Fruit fly (Drosophila melanogaster): ENCODE results near the gene UbcE2M.
"Not testable (repeated sequence)": the region's sequence is repeated elsewhere in the genome, so short reads cannot be mapped to it uniquely, and the experiment has no call there.

Gene UbcE2M

DNA sequence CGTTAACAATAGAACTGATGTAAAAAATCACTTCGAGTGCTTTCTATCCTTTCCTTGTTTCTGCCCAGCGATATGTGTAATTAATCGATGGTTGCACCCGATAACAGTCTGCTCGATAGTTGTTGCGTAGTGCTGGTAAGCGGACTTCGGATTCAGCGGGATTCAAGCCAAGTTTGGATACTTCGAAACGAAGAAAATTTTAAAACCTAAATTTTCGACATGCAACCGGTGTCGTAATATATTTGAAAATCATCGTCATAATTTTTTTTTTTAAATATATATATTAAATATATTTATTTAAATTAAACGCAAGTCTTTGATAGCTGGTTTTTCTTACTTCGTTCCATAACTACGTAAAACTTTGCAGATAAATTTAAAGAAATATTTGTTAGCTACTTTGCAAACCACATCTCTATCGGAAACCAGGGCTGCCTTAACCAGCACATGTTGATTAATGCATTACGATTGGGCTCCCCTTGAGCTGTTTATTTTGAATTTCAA, at the start of gene UbcE2M, which contains the start of gene Dhps:
TSS of gene UbcE2M (minus strand) at position 209 of the 501 bp plus-strand sequence.
TSS of gene Dhps (plus strand) at position 429 of the 501 bp plus-strand sequence.
- TF ChIP-seq CTCF (optimal IDR thresholded peaks at IDR 0.05): no peak
- TF ChIP-seq CG8478 (optimal IDR thresholded peaks at IDR 0.05): no peak

DNA sequence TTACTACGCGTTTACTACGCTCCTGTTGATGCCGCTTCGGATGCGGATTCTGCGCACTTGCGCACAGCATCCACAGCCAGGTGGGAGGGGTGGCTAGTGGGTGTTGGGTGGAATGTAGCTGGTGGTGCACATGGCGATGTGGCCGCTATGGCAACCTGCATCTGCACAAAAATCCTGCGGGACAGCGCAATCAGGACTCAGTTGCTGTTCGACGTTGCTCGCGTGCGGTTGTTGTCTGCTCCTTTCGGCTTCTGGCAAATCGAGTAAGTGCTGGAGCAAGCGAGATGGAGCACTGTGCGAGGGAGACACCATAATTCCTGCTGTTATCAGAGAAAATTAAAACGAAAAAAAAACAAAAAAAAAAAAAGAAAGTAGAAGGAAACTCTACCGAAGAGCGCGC, 43.1 kb upstream of the UbcE2M start:
- TF ChIP-seq CTCF (optimal IDR thresholded peaks at IDR 0.05) (no peak), CG8478 (optimal IDR thresholded peaks at IDR 0.05) (no peak)

DNA sequence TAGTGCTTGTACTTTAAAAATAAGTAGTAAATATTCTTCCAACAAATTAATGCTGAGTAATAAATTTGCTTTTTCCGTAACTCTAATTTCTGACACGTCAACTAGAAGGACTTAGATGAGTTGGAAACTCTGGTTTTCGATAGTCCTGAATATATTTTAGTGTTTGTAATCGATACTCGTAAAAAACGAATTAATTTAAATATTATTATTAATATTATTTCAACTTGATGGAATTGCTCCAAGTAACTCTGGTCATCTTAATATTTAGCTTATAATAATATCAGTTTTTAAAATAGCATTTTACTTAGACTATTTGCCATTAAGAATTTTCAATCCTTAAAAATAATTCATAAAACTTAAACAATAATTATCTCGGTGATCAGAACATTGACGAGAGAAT, 42.7 kb upstream of the UbcE2M start, which contains the start of gene CG7213:
TSS of gene CG7213 (minus strand) at position 101 of the 400 bp plus-strand sequence.
- TF ChIP-seq CTCF (optimal IDR thresholded peaks at IDR 0.05) (no peak), CG8478 (optimal IDR thresholded peaks at IDR 0.05) (no peak)

DNA sequence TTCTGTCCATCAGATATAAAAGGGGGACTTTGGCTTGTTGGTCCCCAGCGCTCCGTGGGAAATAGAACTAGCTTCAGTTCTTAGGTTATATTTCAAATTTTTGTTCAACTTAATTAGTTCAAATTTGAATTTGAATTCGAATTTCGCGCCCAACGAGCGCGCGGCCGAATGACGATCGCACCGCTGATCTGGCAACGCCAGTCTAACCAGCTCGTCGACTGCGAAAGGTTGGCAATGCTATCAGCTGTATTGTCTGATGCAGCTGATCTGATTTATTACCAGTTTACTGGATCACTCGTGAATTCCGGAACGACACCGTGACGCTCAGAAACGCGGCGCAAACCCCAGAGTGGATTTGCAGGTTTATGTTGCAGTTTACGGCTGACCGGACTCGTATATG, 40.6 kb upstream of the UbcE2M start, which contains the start of gene Dscam4:
TSS of gene Dscam4 (plus strand) at position 301 of the 400 bp plus-strand sequence.
- not testable (repeated sequence) for TF ChIP-seq CG8478, CTCF (optimal IDR thresholded peaks at IDR 0.05)

DNA sequence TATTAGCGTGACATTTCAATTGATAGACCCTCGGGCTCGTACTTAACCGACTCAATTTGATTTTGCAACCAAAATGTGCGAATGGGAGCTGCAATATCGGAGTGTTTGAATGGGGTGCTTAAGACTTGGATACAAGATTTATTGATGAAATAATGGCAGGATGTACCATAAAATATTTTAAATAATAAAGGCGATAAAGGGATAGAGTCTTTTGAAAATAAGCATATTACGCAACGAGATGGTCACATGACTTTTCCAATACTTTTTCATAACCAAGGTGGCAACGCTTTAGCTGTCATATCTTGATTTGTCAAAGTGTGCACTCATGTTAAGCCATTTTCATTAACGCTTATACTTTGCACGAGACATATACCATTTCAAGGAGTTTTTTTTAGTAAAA, 31.1 kb upstream of the UbcE2M start, which contains the start of gene eIF4E3:
TSS of gene eIF4E3 (plus strand) at position 301 of the 400 bp plus-strand sequence.
- no peak for TF ChIP-seq CG8478 (optimal IDR thresholded peaks at IDR 0.05)
- no peak for TF ChIP-seq CTCF (optimal IDR thresholded peaks at IDR 0.05)

DNA sequence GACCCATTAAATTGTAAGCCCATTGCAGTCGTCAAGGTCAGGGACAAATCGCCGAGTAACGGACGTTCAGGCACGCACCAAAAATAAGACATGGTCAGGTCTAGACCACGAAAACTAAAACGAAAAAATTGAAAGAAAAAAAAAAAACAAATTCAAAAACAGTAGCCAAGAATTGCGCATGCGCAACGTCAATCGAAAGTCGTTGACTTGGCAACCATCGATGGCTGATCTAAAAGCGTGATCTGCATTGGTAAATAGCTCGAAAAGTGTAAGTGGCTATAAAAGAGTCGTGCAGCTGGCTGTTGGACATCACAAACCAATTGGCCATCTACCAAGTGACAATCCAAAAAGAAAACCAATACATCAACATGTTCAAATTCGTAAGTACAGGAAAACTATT, 24.0 kb upstream of the UbcE2M start, which contains the start of gene CG13678:
TSS of gene CG13678 (plus strand) at position 307 of the 400 bp plus-strand sequence.
- TF ChIP-seq CTCF (optimal IDR thresholded peaks at IDR 0.05): no peak
- no peak for TF ChIP-seq CG8478 (optimal IDR thresholded peaks at IDR 0.05)

- TF ChIP-seq CTCF (optimal IDR thresholded peaks at IDR 0.05) (no peak), CG8478 (optimal IDR thresholded peaks at IDR 0.05) (no peak)
These were observed 21.9 kb upstream of the UbcE2M start for dm6 chr3L:8219687-8220086.

- TF ChIP-seq CTCF (optimal IDR thresholded peaks at IDR 0.05) (no peak), CG8478 (optimal IDR thresholded peaks at IDR 0.05) (no peak)
These were observed 21.1 kb upstream of the UbcE2M start, which contains the start of gene CG13674 for dm6 chr3L:8218883-8219282. TSS of gene CG13674 (minus strand) at chr3L:8218983.

DNA sequence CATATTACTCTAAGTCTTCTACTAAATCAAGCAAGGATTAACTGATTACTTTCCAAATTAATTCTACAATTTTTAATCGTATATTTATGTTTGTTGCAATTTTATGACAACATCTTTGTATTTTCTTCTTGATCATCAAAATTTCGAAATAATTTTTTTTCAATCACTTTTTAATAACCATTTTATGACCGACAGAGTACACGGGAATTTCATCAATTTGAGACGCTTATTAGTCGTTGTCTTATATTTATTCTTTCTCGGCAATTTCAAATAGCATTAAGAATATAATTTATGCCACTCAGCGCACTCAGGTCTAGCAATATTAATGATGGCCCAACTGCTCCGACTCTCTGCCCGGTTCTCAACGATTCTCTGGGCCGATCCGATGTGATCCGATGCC, 17.2 kb upstream of the UbcE2M start, which contains the start of gene CG8012:
TSS of gene CG8012 (plus strand) at position 301 of the 400 bp plus-strand sequence.
- TF ChIP-seq CTCF (optimal IDR thresholded peaks at IDR 0.05): no peak
- no peak for TF ChIP-seq CG8478 (optimal IDR thresholded peaks at IDR 0.05)

DNA sequence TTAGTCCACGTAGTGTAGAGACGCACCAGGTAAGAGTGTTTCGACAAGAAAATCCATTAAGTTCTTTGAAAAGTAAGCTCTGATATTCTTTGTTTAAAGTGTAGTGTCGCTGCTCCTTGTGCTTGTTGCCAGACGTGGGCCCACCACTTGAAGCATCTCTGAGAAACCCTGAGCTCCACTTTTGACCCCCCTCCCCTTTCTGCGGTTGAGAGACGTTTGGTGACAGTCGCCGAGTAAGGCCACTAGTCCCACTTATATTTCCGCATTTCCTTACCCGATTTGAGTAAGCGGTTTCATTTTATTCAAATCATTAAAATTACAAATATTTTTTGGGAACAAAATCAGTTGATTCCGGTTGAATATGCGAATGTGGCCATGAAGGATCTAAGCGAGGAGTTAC, 13.8 kb upstream of the UbcE2M start, which contains the start of gene CG8006:
TSS of gene CG8006 (plus strand) at position 301 of the 400 bp plus-strand sequence.
- TF ChIP-seq CG8478 (optimal IDR thresholded peaks at IDR 0.05) (no peak), CTCF (optimal IDR thresholded peaks at IDR 0.05) (no peak)

- TF ChIP-seq CTCF (optimal IDR thresholded peaks at IDR 0.05) (no peak), CG8478 (optimal IDR thresholded peaks at IDR 0.05) (no peak)
These were observed 12.8 kb upstream of the UbcE2M start, which contains the start of gene tut for dm6 chr3L:8210596-8210995. TSS of gene tut (minus strand) at chr3L:8210743.

DNA sequence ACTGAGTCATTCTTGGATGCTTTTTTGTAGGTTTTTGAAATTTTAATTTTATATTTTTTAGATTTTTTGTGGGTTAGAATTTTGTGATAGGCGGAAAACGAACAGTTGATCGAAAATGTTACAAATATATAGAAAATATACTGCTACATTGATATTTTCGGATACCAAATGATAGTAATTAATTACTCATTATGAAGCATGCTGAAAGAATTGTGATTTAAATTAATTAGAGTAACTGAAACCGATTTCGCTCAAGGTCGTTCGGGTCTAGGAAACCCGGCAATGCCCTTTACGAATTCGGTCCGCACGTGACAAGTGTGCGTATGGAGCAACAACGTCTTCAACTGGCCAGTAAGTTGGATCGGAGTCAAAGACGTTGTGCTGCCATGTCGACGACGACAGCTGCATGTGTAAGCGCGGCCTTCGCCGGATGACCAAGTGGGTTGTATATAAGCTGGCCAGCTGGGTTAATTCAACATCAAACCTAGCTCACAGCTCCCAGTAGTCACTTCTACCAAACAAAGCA, 4.6 kb upstream of the UbcE2M start, which contains the start of the genes CG7366 and CG13679:
TSS of gene CG7366 (minus strand) at position 101 of the 526 bp plus-strand sequence.
TSS of gene CG13679 (plus strand) at position 476 of the 526 bp plus-strand sequence.
- TF ChIP-seq CG8478 (optimal IDR thresholded peaks at IDR 0.05) (no peak), CTCF (optimal IDR thresholded peaks at IDR 0.05) (no peak)

dm6 chr3L:8193016-8193415, 4.8 kb downstream of the UbcE2M start, which contains the start of gene CG7387:
TSS of gene CG7387 (minus strand) at chr3L:8193116.
- no peak for TF ChIP-seq CG8478 (optimal IDR thresholded peaks at IDR 0.05)

dm6 chr3L:8191042-8191613, 6.7 kb downstream of the UbcE2M start, which contains the start of gene MED24:
TSS of gene MED24 (plus strand) at chr3L:8191270.
- TF ChIP-seq CG8478 (optimal IDR thresholded peaks at IDR 0.05): no peak
- no peak for TF ChIP-seq CTCF (optimal IDR thresholded peaks at IDR 0.05)

DNA sequence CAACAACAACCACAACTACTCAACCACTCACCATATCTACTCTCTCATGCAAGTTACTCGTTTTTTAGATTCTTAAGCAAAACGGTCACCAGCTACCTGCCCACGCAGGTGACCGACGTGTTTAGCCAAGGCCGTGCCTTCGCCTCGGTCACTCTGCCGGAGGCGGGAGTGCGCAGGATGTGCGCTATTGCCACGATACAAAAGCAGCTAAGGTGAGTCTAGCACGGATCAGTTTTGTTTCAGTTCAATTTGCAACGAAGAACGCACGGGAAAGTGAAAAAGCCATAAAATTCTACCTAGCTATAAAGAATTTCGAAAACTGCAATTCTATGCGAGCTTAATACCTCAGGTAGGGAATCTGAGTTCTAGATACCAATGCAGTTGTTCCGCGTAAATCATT, 8.6 kb downstream of the UbcE2M start:
- TF ChIP-seq CTCF (optimal IDR thresholded peaks at IDR 0.05) (no peak), CG8478 (optimal IDR thresholded peaks at IDR 0.05) (no peak)
